Fruit fly (Drosophila melanogaster): ENCODE measurements around the gene CG15211.

- TF ChIP-seq psq (optimal IDR thresholded peaks at IDR 0.05) (no peak), insv (optimal IDR thresholded peaks at IDR 0.05) (peak; percentile 3)
Measured at dm6 chrX:10744773-10745589, 27.4 kb upstream of the CG15211 start, which contains the start of gene stx.

All from Kc167 (cell line).